Worm (Caenorhabditis elegans) whole organism, L3 larva: ENCODE data around the gene fars-3.
A peak's percentile ranks its signal among the peaks of the same experiment; 100 is the strongest.

Experiments
- R02D3.7 ChIP-seq: fragments of 150-350 bp; optimal IDR thresholded peaks from 2 replicates; lab custom pipeline; 2014; ENCODE audit warnings: missing biosample characterization, missing genetic modification characterization
- ZK546.5 ChIP-seq: sonication (generic microtip); optimal IDR thresholded peaks from 2 replicates; lab custom pipeline; 2017; ENCODE audit warnings: missing biosample characterization, missing genetic modification characterization
- egl-27 ChIP-seq: sonication (generic microtip); optimal IDR thresholded peaks from 4 replicates; lab custom pipeline; 2017; ENCODE audit warnings: missing biosample characterization, missing genetic modification reagents, missing genetic modification characterization
- elt-1 ChIP-seq: fragments of 150-350 bp; optimal IDR thresholded peaks from 2 replicates; lab custom pipeline; 2014; ENCODE audit warnings: missing biosample characterization, missing genetic modification characterization
- elt-2 ChIP-seq: sonication (generic microtip); optimal IDR thresholded peaks from 2 replicates; lab custom pipeline; 2016; ENCODE audit warnings: missing genetic modification reagents, mild to moderate bottlenecking, missing genetic modification characterization, missing compliant biosample characterization
- eor-1 ChIP-seq, 2 experiments: fragments of 150-350 bp; optimal IDR thresholded peaks; 2 replicates each; lab custom pipeline; 2014 to 2018; ENCODE audit warnings: missing biosample characterization in 2 of 2, missing genetic modification characterization in 2 of 2
- fkh-2 ChIP-seq: fragments of 150-350 bp; optimal IDR thresholded peaks from 2 replicates; lab custom pipeline; 2014; ENCODE audit warnings: missing biosample characterization, missing genetic modification reagents, missing genetic modification characterization
- fos-1 ChIP-seq: fragments of 150-350 bp; optimal IDR thresholded peaks from 2 replicates; lab custom pipeline; 2014; ENCODE audit warnings: missing biosample characterization, missing genetic modification characterization
- jun-1 ChIP-seq: fragments of 150-350 bp; optimal IDR thresholded peaks from 2 replicates; lab custom pipeline; 2014; ENCODE audit warnings: missing biosample characterization, missing genetic modification reagents, missing genetic modification characterization
- lin-15B ChIP-seq: fragments of 150-350 bp; optimal IDR thresholded peaks from 2 replicates; lab custom pipeline; 2014; ENCODE audit warnings: missing biosample characterization, missing genetic modification characterization
- lin-39 ChIP-seq: fragments of 150-350 bp; optimal IDR thresholded peaks from 2 replicates; lab custom pipeline; 2018; ENCODE audit warnings: missing biosample characterization, missing genetic modification reagents, missing genetic modification characterization
- lsy-12 ChIP-seq: sonication (generic microtip); optimal IDR thresholded peaks from 2 replicates; lab custom pipeline; 2016; ENCODE audit warnings: mild to moderate bottlenecking, missing genetic modification characterization, missing compliant biosample characterization
- mml-1 ChIP-seq: fragments of 150-350 bp; sonication (generic microtip); optimal IDR thresholded peaks from 3 replicates; lab custom pipeline; 2014; ENCODE audit warnings: missing biosample characterization, missing genetic modification characterization
- nfya-1 ChIP-seq: sonication (generic microtip); optimal IDR thresholded peaks from 2 replicates; lab custom pipeline; 2017; ENCODE audit warnings: missing genetic modification characterization, mild to moderate bottlenecking, missing compliant biosample characterization, antibody characterized with exemption, moderate library complexity; ENCODE audit not compliant: insufficient read depth
- nhr-12 ChIP-seq: fragments of 150-350 bp; optimal IDR thresholded peaks from 2 replicates; lab custom pipeline; 2014; ENCODE audit warnings: missing biosample characterization, missing genetic modification characterization
- nhr-23 ChIP-seq: fragments of 150-350 bp; optimal IDR thresholded peaks from 2 replicates; lab custom pipeline; 2014; ENCODE audit warnings: missing biosample characterization, missing genetic modification reagents, missing genetic modification characterization
- nhr-237 ChIP-seq: fragments of 150-350 bp; optimal IDR thresholded peaks from 2 replicates; lab custom pipeline; 2014; ENCODE audit warnings: missing biosample characterization, missing genetic modification characterization
- nhr-25 ChIP-seq: sonication (generic microtip); optimal IDR thresholded peaks from 2 replicates; lab custom pipeline; 2017; ENCODE audit warnings: missing biosample characterization, missing genetic modification characterization
- nhr-28 ChIP-seq: fragments of 150-350 bp; optimal IDR thresholded peaks from 2 replicates; lab custom pipeline; 2014; ENCODE audit warnings: missing biosample characterization, missing genetic modification characterization
- nhr-76 ChIP-seq: fragments of 150-350 bp; sonication (generic microtip); optimal IDR thresholded peaks from 5 replicates; lab custom pipeline; 2014; ENCODE audit warnings: missing biosample characterization, missing genetic modification characterization
- pha-4 ChIP-seq: fragments of 150-350 bp; optimal IDR thresholded peaks from 2 replicates; lab custom pipeline; 2014; ENCODE audit warnings: missing biosample characterization, missing genetic modification reagents, missing genetic modification characterization
- pqm-1 ChIP-seq: fragments of 150-350 bp; optimal IDR thresholded peaks from 2 replicates; lab custom pipeline; 2017; ENCODE audit warnings: missing biosample characterization, missing genetic modification characterization, inconsistent platforms
- sea-2 ChIP-seq: fragments of 150-350 bp; sonication (generic microtip); optimal IDR thresholded peaks from 4 replicates; lab custom pipeline; 2014; ENCODE audit warnings: missing biosample characterization, missing genetic modification reagents, missing genetic modification characterization
- skn-1 ChIP-seq: fragments of 150-350 bp; optimal IDR thresholded peaks from 2 replicates; lab custom pipeline; 2014; ENCODE audit warnings: missing biosample characterization, missing genetic modification characterization
- snpc-4 ChIP-seq: fragments of 150-350 bp; optimal IDR thresholded peaks from 2 replicates; lab custom pipeline; 2014; ENCODE audit warnings: missing biosample characterization, missing genetic modification characterization
- tbx-2 ChIP-seq: sonication (generic microtip); optimal IDR thresholded peaks from 2 replicates; lab custom pipeline; 2016; ENCODE audit warnings: mild to moderate bottlenecking, missing genetic modification characterization, missing compliant biosample characterization
- zag-1 ChIP-seq: fragments of 150-350 bp; optimal IDR thresholded peaks from 2 replicates; lab custom pipeline; 2014; ENCODE audit warnings: missing biosample characterization, missing genetic modification characterization

Gene fars-3

ce11 chrII:8498173-8498572 lies 33.5 kb downstream of the fars-3 start:
- TF ChIP-seq elt-2 (tag; lab: Kevin White, UChicago) (no peak), nhr-237 (tag; lab: Kevin White, UChicago) (no peak), fos-1 (tag; lab: Kevin White, UChicago) (no peak), nhr-23 (tag; lab: Kevin White, UChicago) (no peak), nfya-1 (no peak), nhr-76 (tag; lab: Kevin White, UChicago) (no peak), jun-1 (tag; lab: Kevin White, UChicago) (no peak)

- TF ChIP-seq lin-39 (tag; lab: Kevin White, UChicago) (peak; percentile 18), nhr-12 (tag; lab: Kevin White, UChicago) (no peak)
- TF ChIP-seq, all 47 proteins: peak for 1
Observed at ce11 chrII:8499021-8499420, 34.4 kb downstream of the fars-3 start.

- TF ChIP-seq R02D3.7 (tag; lab: Kevin White, UChicago), result no peak
- peak; percentile 22 for TF ChIP-seq elt-2 (tag; lab: Kevin White, UChicago)
- TF ChIP-seq nfya-1, result peak; percentile 9
- peak; percentile 44 for TF ChIP-seq pqm-1 (tag; lab: Kevin White, UChicago)
- TF ChIP-seq zag-1 (tag; lab: Kevin White, UChicago), result no peak
Observed at ce11 chrII:8504074-8504724, 39.6 kb downstream of the fars-3 start.

- peak; percentile 36 for TF ChIP-seq elt-2 (tag; lab: Kevin White, UChicago)
- peak; percentile 55 for TF ChIP-seq pqm-1 (tag; lab: Kevin White, UChicago)
- TF ChIP-seq skn-1, result no peak
- TF ChIP-seq pha-4 (tag; lab: Kevin White, UChicago), result peak; percentile 21
- no peak for TF ChIP-seq tbx-2 (tag; lab: Kevin White, UChicago)
Observed at ce11 chrII:8506759-8507158, 42.1 kb downstream of the fars-3 start.

ce11 chrII:8508956-8509355 lies 44.3 kb downstream of the fars-3 start, which contains the start of gene T13H5.1:
Gene T13H5.1 (minus strand): TSS chrII:8509056.
- TF ChIP-seq eor-1 (tag; optimal IDR thresholded peaks at IDR 0.05; lab: Kevin White, UChicago), result no peak
- TF ChIP-seq egl-27 (tag; lab: Kevin White, UChicago), result no peak
- no peak for TF ChIP-seq ZK546.5
- TF ChIP-seq mml-1 (tag; lab: Kevin White, UChicago), result no peak
- TF ChIP-seq nhr-76 (tag; lab: Kevin White, UChicago), result no peak
- TF ChIP-seq snpc-4, result no peak
- no peak for TF ChIP-seq nfya-1
- no peak for TF ChIP-seq nhr-28 (tag; lab: Kevin White, UChicago)
- TF ChIP-seq, all 47 proteins: peak for 0

- peak; percentile 81 for TF ChIP-seq elt-2 (tag; lab: Kevin White, UChicago)
- peak; percentile 43 for TF ChIP-seq pha-4 (tag; lab: Kevin White, UChicago)
- TF ChIP-seq lin-15B (tag; lab: Kevin White, UChicago), result no peak
- TF ChIP-seq pqm-1 (tag; lab: Kevin White, UChicago), result peak; percentile 87
- peak; percentile 32 for TF ChIP-seq jun-1 (tag; lab: Kevin White, UChicago)
- no peak for TF ChIP-seq nhr-25 (tag; lab: Kevin White, UChicago)
Observed at ce11 chrII:8514729-8515128, 50.1 kb downstream of the fars-3 start, which contains the start of gene ctg-2. Gene ctg-2 (plus strand): TSS chrII:8515054.

- no peak for TF ChIP-seq lsy-12 (tag; lab: Kevin White, UChicago)
- peak; percentile 35 for TF ChIP-seq pha-4 (tag; lab: Kevin White, UChicago)
- no peak for TF ChIP-seq lin-15B (tag; lab: Kevin White, UChicago)
- no peak for TF ChIP-seq nfya-1
- TF ChIP-seq sea-2 (GFP tag; lab: Kevin White, UChicago), result no peak
- TF ChIP-seq jun-1 (tag; lab: Kevin White, UChicago), result peak; percentile 51
- no peak for TF ChIP-seq lin-39 (tag; lab: Kevin White, UChicago)
- no peak for TF ChIP-seq fkh-2
- TF ChIP-seq pqm-1 (tag; lab: Kevin White, UChicago), result peak; percentile 20
- peak; percentile 79 for TF ChIP-seq elt-2 (tag; lab: Kevin White, UChicago)
- TF ChIP-seq elt-1 (tag; lab: Kevin White, UChicago), result no peak
Observed at ce11 chrII:8515521-8515920, 50.9 kb downstream of the fars-3 start.
